Worm (Caenorhabditis elegans): ENCODE measurements around the gene Y57G11C.1130.
A peak's percentile ranks its signal among the peaks of the same experiment; 100 is the strongest.
"Not testable (repeated sequence)": the region's sequence is repeated elsewhere in the genome, so short reads cannot be mapped to it uniquely, and the experiment has no call there.

The Y57G11C.1130 gene

ce11 chrIV:14774454-14774853 lies 7.9 kb upstream of the Y57G11C.1130 start, which contains the start of gene Y57G11C.51:
TSS of gene Y57G11C.51 (minus strand) at chrIV:14774554.
- not testable (repeated sequence) for TF ChIP-seq lin-13 (GFP tag; optimal IDR thresholded peaks at IDR 0.05); alr-1 (tag; optimal IDR thresholded peaks at IDR 0.05); Y55F3AM.14 (GFP tag; optimal IDR thresholded peaks at IDR 0.05)

ce11 chrIV:14781537-14781936 lies 774 bp upstream of the Y57G11C.1130 start, which contains the start of gene Y57G11C.8:
TSS of gene Y57G11C.8 (plus strand) at chrIV:14781837.
- TF ChIP-seq nhr-11 (tag; optimal IDR thresholded peaks at IDR 0.05) (no peak), mab-5 (tag; optimal IDR thresholded peaks at IDR 0.05) (no peak), unc-39 (tag; optimal IDR thresholded peaks at IDR 0.05) (no peak), elt-3 (tag; optimal IDR thresholded peaks at IDR 0.05) (no peak), egl-27 (tag; optimal IDR thresholded peaks at IDR 0.05) (no peak), skn-1 (tag; optimal IDR thresholded peaks at IDR 0.05) (no peak), nhr-23 (tag; optimal IDR thresholded peaks at IDR 0.05) (no peak), mbf-1 (tag; optimal IDR thresholded peaks at IDR 0.05) (no peak), lsy-2 (tag; optimal IDR thresholded peaks at IDR 0.05) (no peak), sma-3 (GFP tag; optimal IDR thresholded peaks at IDR 0.05) (no peak), peb-1 (tag; optimal IDR thresholded peaks at IDR 0.05) (no peak), sem-4 (tag; optimal IDR thresholded peaks at IDR 0.05) (no peak), C34F6.9 (tag; optimal IDR thresholded peaks at IDR 0.05) (no peak)

- TF ChIP-seq R02D3.7 (tag; optimal IDR thresholded peaks at IDR 0.05) (no peak), nhr-77 (tag; optimal IDR thresholded peaks at IDR 0.05) (no peak), blmp-1 (tag; optimal IDR thresholded peaks at IDR 0.05; ENCODE audit: insufficient read depth) (no peak), sem-4 (tag; optimal IDR thresholded peaks at IDR 0.05) (no peak), gmeb-1 (tag; optimal IDR thresholded peaks at IDR 0.05) (no peak), unc-62 (GFP tag; optimal IDR thresholded peaks at IDR 0.05) (no peak), ztf-11 (tag; optimal IDR thresholded peaks at IDR 0.05) (no peak), unc-55 (GFP tag; optimal IDR thresholded peaks at IDR 0.05) (no peak), ztf-4 (tag; optimal IDR thresholded peaks at IDR 0.05) (no peak), unc-39 (tag; optimal IDR thresholded peaks at IDR 0.05) (no peak), snpc-4 (tag; optimal IDR thresholded peaks at IDR 0.05) (no peak), ZK546.5 (tag; optimal IDR thresholded peaks at IDR 0.05) (no peak)
Observed at ce11 chrIV:14784481-14784880, 2.2 kb downstream of the Y57G11C.1130 start, which contains the start of gene nlp-56. TSS of gene nlp-56 (minus strand) at chrIV:14784737.

ce11 chrIV:14786374-14787136 lies 4.2 kb downstream of the Y57G11C.1130 start, which contains the start of gene melo-1:
TSS of gene melo-1 (plus strand) at chrIV:14787031.
- peak; percentile 90 for TF ChIP-seq C34F6.9 (tag; optimal IDR thresholded peaks at IDR 0.05)
- no peak for TF ChIP-seq nhr-21 (tag; optimal IDR thresholded peaks at IDR 0.05)
- TF ChIP-seq nhr-129 (tag; optimal IDR thresholded peaks at IDR 0.05), result peak; percentile 22
- peak; percentile 55 for TF ChIP-seq F13H6.1 (tag; optimal IDR thresholded peaks at IDR 0.05)
- TF ChIP-seq peb-1 (tag; optimal IDR thresholded peaks at IDR 0.05), result no peak
- TF ChIP-seq blmp-1 (tag; optimal IDR thresholded peaks at IDR 0.05; ENCODE audit: insufficient read depth), result no peak
- no peak for TF ChIP-seq nhr-237 (tag; optimal IDR thresholded peaks at IDR 0.05)
- peak; percentile 60 for TF ChIP-seq gmeb-1 (tag; optimal IDR thresholded peaks at IDR 0.05)
- TF ChIP-seq mbf-1 (tag; optimal IDR thresholded peaks at IDR 0.05), result no peak
- no peak for TF ChIP-seq lin-11 (tag; optimal IDR thresholded peaks at IDR 0.05)
- peak; percentile 86 for TF ChIP-seq crh-2 (tag; optimal IDR thresholded peaks at IDR 0.05)
- no peak for TF ChIP-seq lin-39 (tag; optimal IDR thresholded peaks at IDR 0.05)
- no peak for TF ChIP-seq nhr-11 (tag; optimal IDR thresholded peaks at IDR 0.05)
- peak; percentile 17 for TF ChIP-seq nhr-25 (tag; optimal IDR thresholded peaks at IDR 0.05)
- TF ChIP-seq sma-9 (GFP tag; optimal IDR thresholded peaks at IDR 0.05), result peak; percentile 4
- no peak for TF ChIP-seq sma-9 (tag; optimal IDR thresholded peaks at IDR 0.05)
- peak; percentile 32 for TF ChIP-seq fos-1 (tag; optimal IDR thresholded peaks at IDR 0.05)
- TF ChIP-seq ztf-11 (tag; optimal IDR thresholded peaks at IDR 0.05), result no peak
- peak; percentile 36 for TF ChIP-seq lin-13 (GFP tag; optimal IDR thresholded peaks at IDR 0.05)
- TF ChIP-seq unc-39 (tag; optimal IDR thresholded peaks at IDR 0.05), result no peak
- TF ChIP-seq snpc-4 (tag; optimal IDR thresholded peaks at IDR 0.05), result no peak
- TF ChIP-seq mdl-1 (tag; optimal IDR thresholded peaks at IDR 0.05), result no peak
- TF ChIP-seq mab-5 (tag; optimal IDR thresholded peaks at IDR 0.05), result peak; percentile 23
- TF ChIP-seq ceh-82 (tag; optimal IDR thresholded peaks at IDR 0.05), result no peak
- TF ChIP-seq unc-62 (GFP tag; optimal IDR thresholded peaks at IDR 0.05), result no peak
- TF ChIP-seq zag-1 (tag; optimal IDR thresholded peaks at IDR 0.05), result no peak
- TF ChIP-seq skn-1 (tag; optimal IDR thresholded peaks at IDR 0.05), result no peak
- TF ChIP-seq dmd-4 (tag; optimal IDR thresholded peaks at IDR 0.05), result no peak
- no peak for TF ChIP-seq nhr-10 (tag; optimal IDR thresholded peaks at IDR 0.05)
- TF ChIP-seq nhr-6 (tag; optimal IDR thresholded peaks at IDR 0.05), result peak; percentile 14
- no peak for TF ChIP-seq ceh-16 (tag; optimal IDR thresholded peaks at IDR 0.05)
- TF ChIP-seq sma-3 (GFP tag; optimal IDR thresholded peaks at IDR 0.05), result peak; percentile 39
- peak; percentile 5 for TF ChIP-seq egl-27 (tag; optimal IDR thresholded peaks at IDR 0.05)
- no peak for TF ChIP-seq aly-2 (tag; optimal IDR thresholded peaks at IDR 0.05)
- peak; percentile 56 for TF ChIP-seq unc-55 (GFP tag; optimal IDR thresholded peaks at IDR 0.05)
- TF ChIP-seq nhr-23 (tag; optimal IDR thresholded peaks at IDR 0.05), result no peak
- TF ChIP-seq nhr-77 (tag; optimal IDR thresholded peaks at IDR 0.05), result no peak

Data from whole organism, L2 larva.